Worm (Caenorhabditis elegans) whole organism, early embryonic: ENCODE data around the gene F36H1.11.

Experiments
- B0310.2 ChIP-seq: sonication (generic microtip); optimal IDR thresholded peaks from 2 replicates; lab custom pipeline; 2016; ENCODE audit warnings: mild to moderate bottlenecking, missing genetic modification characterization, missing compliant biosample characterization
- ama-1 ChIP-seq: fragments of 150-350 bp; optimal IDR thresholded peaks from 2 replicates; lab custom pipeline; 2014
- hmg-4 ChIP-seq: fragments of 200-800 bp; sonication (Bioruptor generic); optimal IDR thresholded peaks from 2 replicates; lab custom pipeline; 2018; ENCODE audit warnings: mild to moderate bottlenecking, missing genetic modification characterization, missing compliant biosample characterization
- sea-1 ChIP-seq: fragments of 200-800 bp; sonication (Bioruptor generic); conservative IDR thresholded peaks from 2 replicates; pipeline ENCODE4 v1.3.6; 2022; ENCODE audit warnings: missing genetic modification characterization, missing compliant biosample characterization

ce11 chrIV:11080823-11081285 is 31.9 kb downstream of the F36H1.11 start, which contains the start of gene atg-7:
- TF ChIP-seq hmg-4 (no peak), sea-1 (GFP tag; lab: Robert Waterston, UW) (no peak), ama-1 (no peak), B0310.2 (no peak)
